Fruit fly (Drosophila melanogaster) whole organism, embryonic: ENCODE data around the gene CG44088.

Experiments
- ATbp ChIP-seq: fragments of 200-800 bp; sonication (Bioruptor generic); optimal IDR thresholded peaks from 2 replicates; lab custom pipeline; 2017; ENCODE audit warnings: missing biosample characterization, mild to moderate bottlenecking, missing genetic modification characterization, missing genetic modification reagents
- Atf6 ChIP-seq: fragments of 200-800 bp; sonication (Bioruptor generic); IDR thresholded peaks from 2 replicates; pipeline ENCODE4 v1.3.6; 2022; ENCODE audit warnings: missing biosample characterization, missing genetic modification characterization
- B-H2 ChIP-seq: fragments of 200-800 bp; sonication (Bioruptor generic); optimal IDR thresholded peaks from 2 replicates; lab custom pipeline; 2018; ENCODE audit warnings: missing biosample characterization, mild to moderate bottlenecking, missing genetic modification characterization
- BtbVII ChIP-seq: fragments of 200-800 bp; sonication (Bioruptor generic); optimal IDR thresholded peaks from 3 replicates; lab custom pipeline; 2017; ENCODE audit warnings: missing biosample characterization, mild to moderate bottlenecking, missing genetic modification characterization
- CG10366 ChIP-seq: fragments of 200-800 bp; sonication (Bioruptor generic); IDR thresholded peaks from 2 replicates; pipeline ENCODE4 v1.3.6; 2022; ENCODE audit warnings: missing biosample characterization, missing genetic modification characterization
- CG10462 ChIP-seq: fragments of 200-800 bp; sonication (Bioruptor generic); optimal IDR thresholded peaks from 2 replicates; lab custom pipeline; 2016; ENCODE audit warnings: missing biosample characterization, missing genetic modification characterization
- CG11560 ChIP-seq: fragments of 200-800 bp; sonication (Bioruptor generic); IDR thresholded peaks from 3 replicates; pipeline ENCODE4 v1.3.6; 2022; ENCODE audit warnings: missing biosample characterization, missing genetic modification characterization
- CG13624 ChIP-seq: fragments of 200-800 bp; sonication (Bioruptor generic); optimal IDR thresholded peaks from 2 replicates; lab custom pipeline; 2016; ENCODE audit warnings: missing biosample characterization, missing genetic modification characterization
- CG13775 ChIP-seq: fragments of 200-800 bp; sonication (Bioruptor generic); optimal IDR thresholded peaks from 3 replicates; lab custom pipeline; 2017; ENCODE audit warnings: missing biosample characterization, mild to moderate bottlenecking, missing genetic modification characterization
- CG18476 ChIP-seq: fragments of 200-800 bp; sonication (Bioruptor generic); optimal IDR thresholded peaks from 2 replicates; lab custom pipeline; 2016; ENCODE audit warnings: missing biosample characterization, mild to moderate bottlenecking, missing genetic modification characterization
- CG2120 ChIP-seq: fragments of 200-800 bp; sonication (Bioruptor generic); optimal IDR thresholded peaks from 3 replicates; lab custom pipeline; 2016; ENCODE audit warnings: missing biosample characterization, missing genetic modification characterization
- CG3163 ChIP-seq: fragments of 200-800 bp; sonication (Bioruptor generic); optimal IDR thresholded peaks from 3 replicates; lab custom pipeline; 2016; ENCODE audit warnings: missing biosample characterization, missing genetic modification characterization
- CG6654 ChIP-seq: fragments of 200-800 bp; sonication (Bioruptor generic); optimal IDR thresholded peaks from 2 replicates; lab custom pipeline; 2017; ENCODE audit warnings: missing biosample characterization, mild to moderate bottlenecking, missing genetic modification characterization
- CG7556 ChIP-seq: fragments of 200-800 bp; sonication (Bioruptor generic); optimal IDR thresholded peaks from 2 replicates; lab custom pipeline; 2017; ENCODE audit warnings: missing biosample characterization, mild to moderate bottlenecking, missing genetic modification characterization
- CG9727 ChIP-seq: fragments of 200-800 bp; sonication (Bioruptor generic); optimal IDR thresholded peaks from 3 replicates; lab custom pipeline; 2017; ENCODE audit warnings: missing biosample characterization, mild to moderate bottlenecking, missing genetic modification characterization
- CG9817 ChIP-seq: fragments of 200-800 bp; sonication (Bioruptor generic); optimal IDR thresholded peaks from 2 replicates; lab custom pipeline; 2018; ENCODE audit warnings: missing biosample characterization, mild to moderate bottlenecking, missing genetic modification characterization, moderate library complexity
- CoRest ChIP-seq: fragments of 200-800 bp; sonication (Bioruptor generic); optimal IDR thresholded peaks from 3 replicates; lab custom pipeline; 2018; ENCODE audit warnings: missing biosample characterization, mild to moderate bottlenecking, missing genetic modification characterization, moderate library complexity
- Dfd ChIP-seq, 2 experiments: fragments of >200 bp; optimal IDR thresholded peaks; 2 replicates each; lab custom pipeline; 2017; ENCODE audit warnings: missing biosample characterization in 2 of 2, missing genetic modification characterization in 2 of 2
- Drgx ChIP-seq: fragments of 200-800 bp; sonication (Bioruptor generic); IDR thresholded peaks from 2 replicates; pipeline ENCODE4 v1.3.6; 2022; ENCODE audit warnings: missing biosample characterization, missing genetic modification characterization
- E2f2 ChIP-seq: fragments of 200-800 bp; sonication (Bioruptor generic); IDR thresholded peaks from 2 replicates; pipeline ENCODE4 v1.3.6; 2022; ENCODE audit warnings: missing biosample characterization, missing genetic modification characterization
- Fer1 ChIP-seq: fragments of 200-800 bp; sonication (Bioruptor generic); optimal IDR thresholded peaks from 2 replicates; lab custom pipeline; 2017; ENCODE audit warnings: missing biosample characterization, mild to moderate bottlenecking, missing genetic modification characterization
- HLH54F ChIP-seq: fragments of 200-800 bp; sonication (Bioruptor generic); optimal IDR thresholded peaks from 3 replicates; lab custom pipeline; 2016; ENCODE audit warnings: missing biosample characterization, missing genetic modification characterization
- Mad ChIP-seq: fragments of 200-800 bp; sonication (Bioruptor generic); optimal IDR thresholded peaks from 2 replicates; lab custom pipeline; 2016; ENCODE audit warnings: missing biosample characterization, missing genetic modification characterization
- Sry-δ ChIP-seq: fragments of 200-800 bp; sonication (Bioruptor generic); optimal IDR thresholded peaks from 2 replicates; lab custom pipeline; 2016; ENCODE audit warnings: missing biosample characterization, missing genetic modification characterization
- croc ChIP-seq: fragments of 200-800 bp; sonication (Bioruptor generic); conservative IDR thresholded peaks from 3 replicates; pipeline ENCODE4 v1.3.6; 2022; ENCODE audit warnings: missing biosample characterization, missing genetic modification characterization
- crol ChIP-seq: fragments of 200-800 bp; sonication (Bioruptor generic); IDR thresholded peaks from 2 replicates; pipeline ENCODE4 v1.3.6; 2022; ENCODE audit warnings: missing biosample characterization, missing genetic modification characterization
- fd102C ChIP-seq: fragments of 200-800 bp; sonication (Bioruptor generic); optimal IDR thresholded peaks from 2 replicates; lab custom pipeline; 2018; ENCODE audit warnings: missing biosample characterization, mild to moderate bottlenecking, missing genetic modification characterization, moderate library complexity
- fu2 ChIP-seq: fragments of 200-800 bp; sonication (Bioruptor generic); optimal IDR thresholded peaks from 2 replicates; lab custom pipeline; 2016; ENCODE audit warnings: missing biosample characterization, missing genetic modification characterization
- gem ChIP-seq: fragments of 200-800 bp; sonication (Bioruptor generic); optimal IDR thresholded peaks from 2 replicates; lab custom pipeline; 2019; ENCODE audit warnings: missing biosample characterization, mild to moderate bottlenecking, missing genetic modification characterization, moderate library complexity
- gsb ChIP-seq: fragments of 200-800 bp; sonication (Bioruptor generic); IDR thresholded peaks from 2 replicates; pipeline ENCODE4 v1.3.6; 2022; ENCODE audit warnings: missing biosample characterization, missing genetic modification characterization
- ind ChIP-seq: fragments of 200-800 bp; sonication (Bioruptor generic); optimal IDR thresholded peaks from 3 replicates; lab custom pipeline; 2016; ENCODE audit warnings: missing biosample characterization, missing genetic modification characterization
- jumu ChIP-seq: fragments of 200-800 bp; sonication (Bioruptor generic); optimal IDR thresholded peaks from 3 replicates; lab custom pipeline; 2016; ENCODE audit warnings: missing biosample characterization, missing genetic modification characterization
- kni ChIP-seq: fragments of 200-800 bp; sonication (Bioruptor generic); optimal IDR thresholded peaks from 3 replicates; lab custom pipeline; 2017; ENCODE audit warnings: mild to moderate bottlenecking, missing biosample characterization, missing genetic modification reagents, missing genetic modification characterization
- lola ChIP-seq, 3 experiments: fragments of >200 bp in 2 of 3; fragments of 200-800 bp in 1 of 3; sonication (Bioruptor generic) in 1 of 3; optimal IDR thresholded peaks; 2 replicates each; lab custom pipeline; 2017 to 2019; ENCODE audit warnings: missing biosample characterization in 3 of 3, missing genetic modification characterization in 3 of 3, mild to moderate bottlenecking in 1 of 3, moderate library complexity in 1 of 3
- sisA ChIP-seq: fragments of 200-800 bp; sonication (Bioruptor generic); IDR thresholded peaks from 2 replicates; pipeline ENCODE4 v1.3.6; 2022; ENCODE audit warnings: missing biosample characterization, missing genetic modification characterization
- sr ChIP-seq: fragments of 200-800 bp; sonication (Bioruptor generic); IDR thresholded peaks from 3 replicates; pipeline ENCODE4 v1.3.6; 2022; ENCODE audit warnings: missing biosample characterization, missing genetic modification characterization
- stwl ChIP-seq: fragments of 200-800 bp; sonication (Bioruptor generic); optimal IDR thresholded peaks from 3 replicates; lab custom pipeline; 2018; ENCODE audit warnings: missing biosample characterization, mild to moderate bottlenecking, missing genetic modification characterization, moderate library complexity
- wor ChIP-seq: fragments of 200-800 bp; sonication (Bioruptor generic); IDR thresholded peaks from 2 replicates; pipeline ENCODE4 v1.3.6; 2022; ENCODE audit warnings: missing biosample characterization, missing genetic modification characterization

Gene CG44088

DNA sequence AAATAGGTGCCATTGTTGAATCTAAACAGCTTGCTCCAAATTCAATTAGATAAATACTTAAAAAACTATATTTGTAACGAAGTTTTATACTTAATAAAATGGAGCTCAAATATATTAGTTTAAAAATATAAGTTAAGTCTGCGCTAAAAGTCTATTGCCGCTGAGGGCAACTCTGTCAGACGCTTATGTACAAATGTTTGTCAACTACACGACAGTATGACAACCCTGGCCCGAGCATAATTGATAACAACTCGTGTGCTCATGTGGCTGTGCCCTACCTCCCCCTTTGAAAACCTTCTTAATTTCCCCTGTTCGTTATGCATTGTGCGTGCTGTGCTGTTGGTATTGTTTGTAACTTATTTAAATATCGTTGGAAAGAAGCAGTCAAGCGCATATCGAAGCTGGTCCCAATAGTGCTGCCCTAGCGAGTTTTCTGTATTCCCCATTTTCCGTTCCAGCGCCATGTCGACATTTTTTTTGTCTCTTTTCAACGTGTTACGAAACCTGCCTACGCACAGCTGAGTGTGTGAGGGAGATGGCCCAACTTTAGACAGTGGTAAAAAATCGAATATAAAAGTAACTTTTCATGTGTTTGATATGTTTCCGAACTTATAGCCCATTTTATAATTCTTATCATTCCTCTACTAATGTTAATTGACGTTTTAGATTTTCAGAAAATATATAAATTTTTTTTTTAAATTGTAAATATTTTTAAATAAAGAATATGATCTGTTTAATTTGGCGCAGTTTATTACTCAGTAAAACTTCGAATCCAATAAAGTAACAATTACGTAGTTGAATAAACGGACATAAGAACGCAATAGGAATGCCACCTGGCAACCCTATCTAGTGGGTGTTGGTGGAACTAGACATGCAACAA lies 30.2 kb upstream of the CG44088 start (continued):
- TF ChIP-seq CG6654 (GFP tag; lab: Kevin White, UChicago) (peak; percentile 25), ind (GFP tag; lab: Kevin White, UChicago) (peak; percentile 37), crol (GFP tag; lab: Robert Waterston, UW) (peak; percentile 76), croc (GFP tag; lab: Robert Waterston, UW) (no peak), lola (GFP tag; optimal IDR thresholded peaks at IDR 0.05; lab: Kevin White, UChicago) (peak in 2 of 3 experiments; percentile 45 to 68), Dfd (GFP tag; optimal IDR thresholded peaks at IDR 0.05; lab: Kevin White, UChicago) (no peak), sr (GFP tag; lab: Robert Waterston, UW) (peak; percentile 56; the same call in 2 of the 3 replicates), fu2 (GFP tag; lab: Kevin White, UChicago) (no peak), kni (GFP tag; lab: Kevin White, UChicago) (peak; percentile 85), stwl (peak; percentile 4), Sry-δ (peak; percentile 36), Mad (GFP tag; lab: Kevin White, UChicago) (no peak), E2f2 (GFP tag; lab: Robert Waterston, UW) (0 out of 2 replicates have a peak, but pooled peaks have one; percentile 35), CG2120 (GFP tag; lab: Kevin White, UChicago) (peak; percentile 18), CG11560 (tag; lab: Robert Waterston, UW) (no peak), gsb (GFP tag; lab: Robert Waterston, UW) (0 out of 2 replicates have a peak, but pooled peaks have one; percentile 26), jumu (no peak), fd102C (GFP tag; lab: Kevin White, UChicago) (no peak), CG10366 (GFP tag; lab: Robert Waterston, UW) (no peak; the same call in 1 of the 2 replicates), CG9727 (GFP tag; lab: Kevin White, UChicago) (peak; percentile 69), wor (GFP tag; lab: Robert Waterston, UW) (peak; percentile 44; the same call in 1 of the 2 replicates), CG10462 (GFP tag; lab: Kevin White, UChicago) (peak; percentile 39), CG9817 (tag; lab: Kevin White, UChicago) (peak; percentile 53), CG18476 (GFP tag; lab: Kevin White, UChicago) (no peak), CoRest (tag; lab: Kevin White, UChicago) (peak; percentile 84), Atf6 (GFP tag; lab: Robert Waterston, UW) (peak; percentile 35; the same call in 1 of the 2 replicates), B-H2 (GFP tag; lab: Kevin White, UChicago) (no peak), Fer1 (peak; percentile 68), CG7556 (GFP tag; lab: Kevin White, UChicago) (peak; percentile 64), CG3163 (GFP tag; lab: Kevin White, UChicago) (no peak), HLH54F (no peak), gem (tag; lab: Kevin White, UChicago) (peak; percentile 90), BtbVII (GFP tag; lab: Kevin White, UChicago) (peak; percentile 70), sisA (GFP tag; lab: Robert Waterston, UW) (peak; percentile 35), Drgx (0 out of 2 replicates have a peak, but pooled peaks have one; percentile 21), CG13624 (GFP tag; lab: Kevin White, UChicago) (peak; percentile 22), CG13775 (GFP tag; lab: Kevin White, UChicago) (peak; percentile 32), ATbp (peak; percentile 50)
